Worm (Caenorhabditis elegans): ENCODE measurements around the gene B0495.7.

Gene B0495.7

ce11 chrII:7705152-7705551, at the start of gene B0495.7:
TSS of gene B0495.7 (minus strand) at chrII:7705233.
- TF ChIP-seq pha-4 (tag; optimal IDR thresholded peaks at IDR 0.05) = peak; percentile 25
- peak; percentile 69 for TF ChIP-seq elt-2 (tag; optimal IDR thresholded peaks at IDR 0.05)
- peak; percentile 65 for TF ChIP-seq pqm-1 (tag; optimal IDR thresholded peaks at IDR 0.05)
- TF ChIP-seq nhr-11 (tag; optimal IDR thresholded peaks at IDR 0.05) = no peak

- TF ChIP-seq nfya-1 (tag; optimal IDR thresholded peaks at IDR 0.05; ENCODE audit: insufficient read depth) (no peak), ama-1 (optimal IDR thresholded peaks at IDR 0.05) (no peak)
These were observed 48.5 kb upstream of the B0495.7 start, which contains the start of gene trx-1 for ce11 chrII:7753500-7753899. TSS of gene trx-1 (minus strand) at chrII:7753600.

- TF ChIP-seq sea-2 (GFP tag; optimal IDR thresholded peaks at IDR 0.05) (no peak), pqm-1 (tag; optimal IDR thresholded peaks at IDR 0.05) (no peak), ceh-16 (tag; optimal IDR thresholded peaks at IDR 0.05) (no peak), ceh-28 (tag; optimal IDR thresholded peaks at IDR 0.05) (no peak), aly-2 (tag; optimal IDR thresholded peaks at IDR 0.05) (no peak), nhr-12 (tag; optimal IDR thresholded peaks at IDR 0.05) (no peak), nhr-11 (tag; optimal IDR thresholded peaks at IDR 0.05) (no peak), nhr-67 (tag; optimal IDR thresholded peaks at IDR 0.05) (no peak), daf-12 (tag; optimal IDR thresholded peaks at IDR 0.05) (no peak), elt-3 (tag; optimal IDR thresholded peaks at IDR 0.05) (no peak), nhr-25 (tag; optimal IDR thresholded peaks at IDR 0.05) (no peak), nhr-76 (tag; optimal IDR thresholded peaks at IDR 0.05) (no peak), nhr-237 (tag; optimal IDR thresholded peaks at IDR 0.05) (no peak), fos-1 (tag; optimal IDR thresholded peaks at IDR 0.05) (no peak)
These were observed 31.7 kb upstream of the B0495.7 start for ce11 chrII:7736725-7737124.

- TF ChIP-seq nhr-28 (tag; optimal IDR thresholded peaks at IDR 0.05) (no peak), mdl-1 (tag; optimal IDR thresholded peaks at IDR 0.05) (no peak), snpc-4 (tag; optimal IDR thresholded peaks at IDR 0.05) (no peak), unc-39 (tag; optimal IDR thresholded peaks at IDR 0.05) (no peak), pha-4 (tag; optimal IDR thresholded peaks at IDR 0.05) (no peak), fkh-2 (tag; optimal IDR thresholded peaks at IDR 0.05) (no peak), nhr-12 (tag; optimal IDR thresholded peaks at IDR 0.05) (no peak), tbx-2 (tag; optimal IDR thresholded peaks at IDR 0.05) (no peak), nfya-1 (tag; optimal IDR thresholded peaks at IDR 0.05; ENCODE audit: insufficient read depth) (no peak)
These were observed 19.6 kb upstream of the B0495.7 start, which contains the start of gene cpna-2 for ce11 chrII:7724603-7725002. TSS of gene cpna-2 (plus strand) at chrII:7724903.

- no peak for TF ChIP-seq R02D3.7 (tag; optimal IDR thresholded peaks at IDR 0.05)
- TF ChIP-seq zag-1 (tag; optimal IDR thresholded peaks at IDR 0.05) = no peak
- TF ChIP-seq fos-1 (tag; optimal IDR thresholded peaks at IDR 0.05) = no peak
- TF ChIP-seq mml-1 (tag; optimal IDR thresholded peaks at IDR 0.05) = no peak
- TF ChIP-seq nhr-43 (tag; optimal IDR thresholded peaks at IDR 0.05; ENCODE audit: poor library complexity, severe bottlenecking) = no peak
- no peak for TF ChIP-seq ceh-82 (tag; optimal IDR thresholded peaks at IDR 0.05)
These were observed 17.8 kb upstream of the B0495.7 start for ce11 chrII:7722784-7723183.

- TF ChIP-seq tbx-2 (tag; optimal IDR thresholded peaks at IDR 0.05) (no peak), nhr-11 (tag; optimal IDR thresholded peaks at IDR 0.05) (no peak), ztf-4 (tag; optimal IDR thresholded peaks at IDR 0.05) (no peak), nhr-23 (tag; optimal IDR thresholded peaks at IDR 0.05) (no peak), ceh-16 (tag; optimal IDR thresholded peaks at IDR 0.05) (no peak), nhr-28 (tag; optimal IDR thresholded peaks at IDR 0.05) (no peak), ceh-28 (tag; optimal IDR thresholded peaks at IDR 0.05) (no peak), elt-2 (tag; optimal IDR thresholded peaks at IDR 0.05) (no peak), pqm-1 (tag; optimal IDR thresholded peaks at IDR 0.05) (no peak), eor-1 (tag; optimal IDR thresholded peaks at IDR 0.05) (no peak), ZK546.5 (tag; optimal IDR thresholded peaks at IDR 0.05) (no peak), lin-15B (tag; optimal IDR thresholded peaks at IDR 0.05) (no peak), fkh-10 (GFP tag; optimal IDR thresholded peaks at IDR 0.05) (no peak), elt-3 (tag; optimal IDR thresholded peaks at IDR 0.05) (no peak), hmg-11 (tag; optimal IDR thresholded peaks at IDR 0.05) (no peak)
These were observed 15.4 kb upstream of the B0495.7 start for ce11 chrII:7720479-7720878.

All from whole organism, L3 larva.